Worm (Caenorhabditis elegans) whole organism, L4 larva: ENCODE data around the gene clh-4.
A peak's percentile ranks its signal among the peaks of the same experiment; 100 is the strongest.

Experiments
- F10B5.3 ChIP-seq: sonication (generic microtip); optimal IDR thresholded peaks from 2 replicates; lab custom pipeline; 2016; ENCODE audit warnings: mild to moderate bottlenecking, missing genetic modification characterization, missing compliant biosample characterization
- R02D3.7 ChIP-seq: fragments of 150-350 bp; sonication (generic microtip); optimal IDR thresholded peaks from 3 replicates; lab custom pipeline; 2014; ENCODE audit warnings: missing biosample characterization, missing genetic modification characterization
- T20F7.1 ChIP-seq: fragments of 200-800 bp; sonication (Bioruptor generic); optimal IDR thresholded peaks from 2 replicates; lab custom pipeline; 2018; ENCODE audit warnings: mild to moderate bottlenecking, missing genetic modification characterization, missing compliant biosample characterization
- T26A8.4 ChIP-seq: fragments of 200-800 bp; sonication (Bioruptor generic); IDR thresholded peaks from 2 replicates; pipeline ENCODE4 v1.3.6; 2022; ENCODE audit warnings: missing genetic modification characterization, missing compliant biosample characterization
- Y105C5A.15 ChIP-seq: fragments of 200-800 bp; sonication (Bioruptor generic); IDR thresholded peaks from 2 replicates; pipeline ENCODE4 v1.3.6; 2022; ENCODE audit warnings: missing genetic modification characterization, missing compliant biosample characterization
- ZK546.5 ChIP-seq, 2 experiments: sonication (generic microtip); optimal IDR thresholded peaks; 2 replicates each; lab custom pipeline; 2017; ENCODE audit warnings: missing biosample characterization in 2 of 2, missing genetic modification characterization in 2 of 2
- aha-1 ChIP-seq: fragments of 150-350 bp; peaks from one replicate; lab custom pipeline; 2014; ENCODE audit warnings: missing biosample characterization, missing genetic modification characterization
- ama-1 ChIP-seq: fragments of 150-350 bp; optimal IDR thresholded peaks from 2 replicates; lab custom pipeline; 2014; ENCODE audit warnings: inconsistent platforms, mixed read lengths
- dpl-1 ChIP-seq: fragments of 150-350 bp; optimal IDR thresholded peaks from 2 replicates; lab custom pipeline; 2014; ENCODE audit warnings: missing biosample characterization, missing genetic modification reagents, missing genetic modification characterization
- hif-1 ChIP-seq, 2 experiments: sonication (generic microtip); optimal IDR thresholded peaks; 2 replicates each; lab custom pipeline; 2016 to 2017; ENCODE audit warnings: missing compliant biosample characterization in 2 of 2, missing genetic modification characterization in 2 of 2, missing genetic modification reagents in 2 of 2, missing genotype in 2 of 2, mild to moderate bottlenecking in 1 of 2
- hlh-11 ChIP-seq: fragments of 200-800 bp; sonication (Bioruptor generic); optimal IDR thresholded peaks from 2 replicates; lab custom pipeline; 2018; ENCODE audit warnings: mild to moderate bottlenecking, missing genetic modification characterization, missing compliant biosample characterization
- hlh-30 ChIP-seq: sonication (generic microtip); optimal IDR thresholded peaks from 2 replicates; lab custom pipeline; 2017; ENCODE audit warnings: antibody characterized with exemption, mild to moderate bottlenecking, missing genetic modification characterization, missing compliant biosample characterization; ENCODE audit not compliant: insufficient read depth
- jun-1 ChIP-seq: fragments of 150-350 bp; optimal IDR thresholded peaks from 2 replicates; lab custom pipeline; 2014; ENCODE audit warnings: missing biosample characterization, missing genetic modification reagents, missing genetic modification characterization
- lin-13 ChIP-seq: fragments of 150-350 bp; optimal IDR thresholded peaks from 2 replicates; lab custom pipeline; 2014; ENCODE audit warnings: missing biosample characterization, missing genetic modification reagents, missing genetic modification characterization
- lin-29 ChIP-seq: fragments of 200-800 bp; sonication (Bioruptor generic); IDR thresholded peaks from 2 replicates; pipeline ENCODE4 v1.3.6; 2022; ENCODE audit warnings: missing genetic modification reagents, missing genetic modification characterization, missing compliant biosample characterization
- madf-5 ChIP-seq, 2 experiments: fragments of 200-800 bp; sonication (Bioruptor generic); IDR thresholded peaks; 2 replicates each; pipeline ENCODE4 v1.3.6; 2022; ENCODE audit warnings: missing compliant biosample characterization in 2 of 2, missing genetic modification characterization in 2 of 2
- mdl-1 ChIP-seq, 2 experiments: fragments of 150-350 bp in 1 of 2; sonication (generic microtip) in 1 of 2; optimal IDR thresholded peaks; 2 replicates each; lab custom pipeline; 2014 to 2017; ENCODE audit warnings: missing biosample characterization in 2 of 2, missing genetic modification characterization in 2 of 2
- mdt-29 ChIP-seq: fragments of 200-800 bp; sonication (Bioruptor generic); IDR thresholded peaks from 2 replicates; pipeline ENCODE4 v1.3.6; 2022; ENCODE audit warnings: missing genetic modification reagents, missing genetic modification characterization, missing compliant biosample characterization
- mes-2 ChIP-seq: sonication (generic microtip); optimal IDR thresholded peaks from 2 replicates; lab custom pipeline; 2016; ENCODE audit warnings: missing genotype, mild to moderate bottlenecking, missing genetic modification characterization, missing compliant biosample characterization; ENCODE audit not compliant: poor library complexity, severe bottlenecking
- mxl-3 ChIP-seq: fragments of 200-800 bp; sonication (Bioruptor generic); optimal IDR thresholded peaks from 2 replicates; lab custom pipeline; 2018; ENCODE audit warnings: mild to moderate bottlenecking, missing genetic modification characterization, missing compliant biosample characterization
- nhr-102 ChIP-seq: sonication (generic microtip); optimal IDR thresholded peaks from 2 replicates; lab custom pipeline; 2016; ENCODE audit warnings: mild to moderate bottlenecking, missing genetic modification characterization, moderate library complexity, missing compliant biosample characterization
- nhr-237 ChIP-seq: sonication (generic microtip); optimal IDR thresholded peaks from 2 replicates; lab custom pipeline; 2017; ENCODE audit warnings: missing biosample characterization, missing genetic modification characterization
- nhr-42 ChIP-seq: fragments of 200-800 bp; sonication (Bioruptor generic); IDR thresholded peaks from 2 replicates; pipeline ENCODE4 v1.3.6; 2022; ENCODE audit warnings: missing genetic modification characterization, missing compliant biosample characterization
- nhr-48 ChIP-seq: sonication (generic microtip); optimal IDR thresholded peaks from 2 replicates; lab custom pipeline; 2016; ENCODE audit warnings: mild to moderate bottlenecking, missing genetic modification characterization, missing compliant biosample characterization
- nhr-77 ChIP-seq: fragments of 150-350 bp; optimal IDR thresholded peaks from 2 replicates; lab custom pipeline; 2014; ENCODE audit warnings: missing biosample characterization, missing genetic modification characterization
- snpc-1.2 ChIP-seq: fragments of 200-800 bp; sonication (Bioruptor generic); IDR thresholded peaks from 2 replicates; pipeline ENCODE4 v1.3.6; 2022; ENCODE audit warnings: missing genetic modification reagents, missing genetic modification characterization, missing compliant biosample characterization
- snpc-4 ChIP-seq: fragments of 150-350 bp; optimal IDR thresholded peaks from 2 replicates; lab custom pipeline; 2014; ENCODE audit warnings: missing biosample characterization, missing genetic modification characterization
- unc-62 ChIP-seq, 3 experiments: fragments of 150-350 bp in 1 of 3; sonication (generic microtip); optimal IDR thresholded peaks in 2 of 3; peaks in 1 of 3; 1 replicate in 1 of 3; 2 replicates in 2 of 3; lab custom pipeline; 2014 to 2017; ENCODE audit warnings: missing biosample characterization in 3 of 3, missing genetic modification characterization in 3 of 3, missing genetic modification reagents in 3 of 3, missing genotype in 1 of 3
- zfp-3 ChIP-seq: fragments of 200-800 bp; sonication (Bioruptor generic); conservative IDR thresholded peaks from 2 replicates; pipeline ENCODE4 v1.3.6; 2022; ENCODE audit warnings: missing genetic modification reagents, missing genetic modification characterization, missing compliant biosample characterization
- ztf-11 ChIP-seq: fragments of 150-350 bp; optimal IDR thresholded peaks from 2 replicates; lab custom pipeline; 2014; ENCODE audit warnings: missing biosample characterization, missing genetic modification characterization

The clh-4 gene

DNA sequence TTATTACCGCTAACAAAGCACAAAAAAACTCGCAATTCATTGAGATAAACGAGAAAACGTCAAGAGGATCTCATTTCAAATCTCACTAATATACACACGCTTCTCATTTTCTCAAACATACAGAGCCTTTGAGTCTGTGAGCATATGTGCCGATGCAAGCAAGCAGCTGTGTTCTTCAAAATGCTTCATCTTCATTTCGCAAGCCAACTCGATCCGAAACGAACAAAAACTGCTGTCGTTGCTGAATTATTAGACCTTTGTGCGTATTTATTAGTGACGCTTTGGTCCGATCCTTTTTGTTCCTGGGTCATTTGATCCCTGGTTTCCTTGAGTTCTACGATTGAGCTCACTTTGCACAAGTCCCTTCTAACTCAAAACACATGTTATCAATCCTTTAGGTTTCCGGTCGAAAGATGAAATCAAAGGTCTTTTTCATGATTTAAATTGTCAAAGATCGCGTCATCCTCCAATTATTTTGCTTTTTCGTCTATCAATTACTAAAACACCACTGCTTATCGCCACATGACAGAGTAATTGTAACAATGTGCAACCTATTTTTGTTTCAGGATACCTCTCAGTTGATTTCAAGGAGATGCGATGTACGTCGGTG is 6.6 kb upstream of the clh-4 start, which contains the start of gene R02E4.2:
R02E4.2 (plus strand) TSS at position 560 of the 610 bp plus-strand sequence.
- TF ChIP-seq unc-62 (GFP tag; optimal IDR thresholded peaks at IDR 0.05 in 1 of 2; lab: Kevin White, UChicago) (peak in 1 of 2 experiments; percentile 67), unc-62 (tag; optimal IDR thresholded peaks at IDR 0.05; lab: Kevin White, UChicago) (no peak), F10B5.3 (tag; lab: Kevin White, UChicago) (no peak)

ce11 chrX:4104435-4104834 is 4.1 kb upstream of the clh-4 start, which contains the start of gene R02E4.1:
Gene R02E4.1 (minus strand): TSS chrX:4104535.
- TF ChIP-seq nhr-77 (tag; lab: Kevin White, UChicago) (no peak), T20F7.1 (GFP tag; lab: Kevin White, UChicago) (no peak), ztf-11 (no peak), Y105C5A.15 (GFP tag; lab: Robert Waterston, UW) (no peak), mdt-29 (GFP tag; lab: Robert Waterston, UW) (no peak), snpc-1.2 (GFP tag; lab: Robert Waterston, UW) (no peak), R02D3.7 (tag; lab: Kevin White, UChicago) (no peak), lin-29 (GFP tag; lab: Robert Waterston, UW) (no peak), nhr-48 (no peak), mes-2 (tag; lab: Kevin White, UChicago) (no peak), madf-5 (GFP tag; IDR thresholded peaks at IDR 0.05; lab: Robert Waterston, UW) (no peak), nhr-237 (no peak), ZK546.5 (tag; optimal IDR thresholded peaks at IDR 0.05; lab: Kevin White, UChicago) (no peak), ama-1 (no peak), nhr-42 (GFP tag; lab: Robert Waterston, UW) (no peak), hlh-11 (tag; lab: Kevin White, UChicago) (no peak), unc-62 (GFP tag; optimal IDR thresholded peaks at IDR 0.05 in 1 of 2; lab: Kevin White, UChicago) (no peak), unc-62 (tag; optimal IDR thresholded peaks at IDR 0.05; lab: Kevin White, UChicago) (no peak), nhr-102 (tag; lab: Kevin White, UChicago) (no peak), lin-13 (GFP tag; lab: Kevin White, UChicago) (no peak), aha-1 (tag; lab: Kevin White, UChicago) (no peak)

ce11 chrX:4103071-4103470 is 2.7 kb upstream of the clh-4 start:
- TF ChIP-seq ztf-11 (no peak), zfp-3 (GFP tag; lab: Robert Waterston, UW) (no peak), snpc-4 (tag; lab: Kevin White, UChicago) (peak; percentile 45), snpc-1.2 (GFP tag; lab: Robert Waterston, UW) (0 out of 2 replicates have a peak, but pooled peaks have one; percentile 36)

- peak; percentile 70 for TF ChIP-seq aha-1 (tag; lab: Kevin White, UChicago)
- TF ChIP-seq mxl-3 (GFP tag; lab: Kevin White, UChicago) = peak; percentile 21
- no peak for TF ChIP-seq snpc-4 (tag; lab: Kevin White, UChicago)
- TF ChIP-seq snpc-1.2 (GFP tag; lab: Robert Waterston, UW) = no peak
- no peak for TF ChIP-seq jun-1 (tag; lab: Kevin White, UChicago)
- TF ChIP-seq hlh-30 = peak; percentile 90
- peak; percentile 98 for TF ChIP-seq nhr-48
- TF ChIP-seq mdl-1 (tag; optimal IDR thresholded peaks at IDR 0.05; lab: Kevin White, UChicago) = peak; percentile 29 to 45
- peak; percentile 81 for TF ChIP-seq hlh-11 (tag; lab: Kevin White, UChicago)
- TF ChIP-seq dpl-1 (GFP tag; lab: Kevin White, UChicago) = peak; percentile 2
Observed at ce11 chrX:4102075-4102598, 1.8 kb upstream of the clh-4 start, which contains the start of gene R02E4.3. Gene R02E4.3 (minus strand): TSS chrX:4102125.

ce11 chrX:4101213-4101612 is 840 bp upstream of the clh-4 start:
- TF ChIP-seq aha-1 (tag; lab: Kevin White, UChicago) (peak; percentile 94), hif-1 (tag; optimal IDR thresholded peaks at IDR 0.05; lab: Kevin White, UChicago) (peak in 1 of 2 experiments; percentile 22), mdl-1 (tag; optimal IDR thresholded peaks at IDR 0.05; lab: Kevin White, UChicago) (no peak), T26A8.4 (GFP tag; lab: Robert Waterston, UW) (peak; percentile 21), snpc-1.2 (GFP tag; lab: Robert Waterston, UW) (0 out of 2 replicates have a peak, but pooled peaks have one; percentile 16)
- TF ChIP-seq, all 104 proteins: peak for 4
